Fruit fly (Drosophila melanogaster): Measurements from ENCODE around the gene CG10839.

The CG10839 gene

dm6 chr2L:16006179-16006578, 26.9 kb downstream of the CG10839 start, which contains the start of gene CG31820:
TSS of gene CG31820 (minus strand) at chr2L:16006279.
- no peak for TF ChIP-seq CG10321 (GFP tag; IDR thresholded peaks at IDR 0.05)
- TF ChIP-seq Gsc (GFP tag; IDR thresholded peaks at IDR 0.05) = no peak
- TF ChIP-seq caup (GFP tag; optimal IDR thresholded peaks at IDR 0.05; ENCODE audit: severe bottlenecking) = no peak
- no peak for TF ChIP-seq kay (GFP tag; optimal IDR thresholded peaks at IDR 0.05)
- no peak for TF ChIP-seq Hr78 (GFP tag; optimal IDR thresholded peaks at IDR 0.05)
- no peak for TF ChIP-seq CG12236 (GFP tag; optimal IDR thresholded peaks at IDR 0.05)
- no peak for TF ChIP-seq hth (optimal IDR thresholded peaks at IDR 0.05)
- no peak for TF ChIP-seq CG18476 (GFP tag; optimal IDR thresholded peaks at IDR 0.05)
- TF ChIP-seq so (GFP tag; IDR thresholded peaks at IDR 0.05) = no peak

dm6 chr2L:16026693-16027092, 47.4 kb downstream of the CG10839 start:
- TF ChIP-seq CTCF (GFP tag; optimal IDR thresholded peaks at IDR 0.05) = peak; percentile 82
- no peak for TF ChIP-seq CG18011 (GFP tag; optimal IDR thresholded peaks at IDR 0.05)
